Worm (Caenorhabditis elegans): ENCODE data around the gene ruvb-1.

DNA sequence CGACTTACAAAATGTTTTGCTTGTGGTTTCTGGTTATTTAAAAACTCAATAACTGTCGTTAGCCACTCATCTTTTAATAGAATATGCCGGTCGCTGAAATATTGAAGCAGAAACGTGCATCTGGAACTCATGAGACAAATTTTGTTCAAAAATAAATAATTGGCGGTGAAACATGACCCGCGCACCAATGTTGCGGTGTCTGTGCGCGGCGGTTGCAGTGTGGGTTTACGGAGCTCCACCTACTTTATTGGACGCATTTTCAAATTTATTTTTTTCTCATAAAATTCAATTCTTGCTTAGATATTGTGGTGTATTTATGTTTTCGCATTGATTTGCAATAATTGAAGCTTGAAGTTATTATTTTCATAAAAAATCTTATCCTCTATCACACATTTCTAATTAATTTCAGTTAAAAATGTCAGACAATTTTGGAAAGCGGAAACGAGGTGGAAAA, 50.0 kb downstream of the ruvb-1 start, which contains the start of the genes rmh-2 and suds-3:
- TF ChIP-seq nhr-129 (tag; optimal IDR thresholded peaks at IDR 0.05) (peak; percentile 52), snpc-4 (tag; optimal IDR thresholded peaks at IDR 0.05) (no peak), unc-39 (tag; optimal IDR thresholded peaks at IDR 0.05) (no peak), nhr-25 (tag; optimal IDR thresholded peaks at IDR 0.05) (no peak), ceh-82 (tag; optimal IDR thresholded peaks at IDR 0.05) (no peak), skn-1 (tag; optimal IDR thresholded peaks at IDR 0.05) (no peak), lin-13 (GFP tag; optimal IDR thresholded peaks at IDR 0.05) (peak; percentile 1), unc-62 (GFP tag; optimal IDR thresholded peaks at IDR 0.05) (no peak), nhr-11 (tag; optimal IDR thresholded peaks at IDR 0.05) (no peak), R02D3.7 (tag; optimal IDR thresholded peaks at IDR 0.05) (peak; percentile 54), fos-1 (tag; optimal IDR thresholded peaks at IDR 0.05) (no peak), elt-1 (tag; optimal IDR thresholded peaks at IDR 0.05) (no peak), mab-5 (tag; optimal IDR thresholded peaks at IDR 0.05) (no peak), ztf-11 (tag; optimal IDR thresholded peaks at IDR 0.05) (no peak)

Data from whole organism, L2 larva.